Worm (Caenorhabditis elegans): ENCODE measurements around the gene oac-21.

The oac-21 gene

DNA sequence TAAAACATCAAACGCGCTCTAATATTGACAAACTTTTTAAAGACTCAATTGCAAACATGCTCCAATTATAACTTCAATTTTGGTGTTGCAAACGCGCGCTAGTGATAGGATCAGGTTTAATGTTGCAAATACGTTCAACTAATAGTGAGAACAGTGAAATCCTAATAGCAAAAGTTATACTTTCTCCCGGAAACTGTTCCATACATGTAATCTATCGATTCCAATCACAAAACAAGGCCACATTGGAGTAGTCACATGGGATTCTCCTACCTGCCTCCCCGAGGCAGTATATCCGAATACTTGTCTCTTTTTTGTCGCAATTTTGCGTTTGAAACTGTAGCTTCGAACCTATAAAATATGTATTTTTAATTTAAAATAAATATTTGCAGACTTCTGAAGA is 19.2 kb upstream of the oac-21 start:
- TF ChIP-seq lim-6 (tag; optimal IDR thresholded peaks at IDR 0.05) (no peak), elt-4 (tag; optimal IDR thresholded peaks at IDR 0.05) (no peak), eyg-1 (tag; optimal IDR thresholded peaks at IDR 0.05) (no peak), dmd-4 (tag; optimal IDR thresholded peaks at IDR 0.05; ENCODE audit: borderline replicate concordance) (no peak), unc-42 (tag; optimal IDR thresholded peaks at IDR 0.05) (no peak), Y22D7AL.16 (tag; optimal IDR thresholded peaks at IDR 0.05) (no peak), ceh-45 (GFP tag; IDR thresholded peaks at IDR 0.05) (no peak), fkh-10 (GFP tag; optimal IDR thresholded peaks at IDR 0.05) (no peak), hlh-30 (tag; optimal IDR thresholded peaks at IDR 0.05; ENCODE audit: insufficient read depth) (no peak), ceh-30 (tag; optimal IDR thresholded peaks at IDR 0.05) (no peak), unc-3 (GFP tag; conservative IDR thresholded peaks at IDR 0.05) (no peak), unc-3 (tag; optimal IDR thresholded peaks at IDR 0.05) (no peak), ceh-2 (tag; optimal IDR thresholded peaks at IDR 0.05) (no peak), pag-3 (tag; optimal IDR thresholded peaks at IDR 0.05; ENCODE audit: borderline replicate concordance) (no peak), unc-55 (GFP tag; optimal IDR thresholded peaks at IDR 0.05) (no peak), lin-11 (tag; optimal IDR thresholded peaks at IDR 0.05) (no peak), ceh-14 (tag; optimal IDR thresholded peaks at IDR 0.05) (no peak)

DNA sequence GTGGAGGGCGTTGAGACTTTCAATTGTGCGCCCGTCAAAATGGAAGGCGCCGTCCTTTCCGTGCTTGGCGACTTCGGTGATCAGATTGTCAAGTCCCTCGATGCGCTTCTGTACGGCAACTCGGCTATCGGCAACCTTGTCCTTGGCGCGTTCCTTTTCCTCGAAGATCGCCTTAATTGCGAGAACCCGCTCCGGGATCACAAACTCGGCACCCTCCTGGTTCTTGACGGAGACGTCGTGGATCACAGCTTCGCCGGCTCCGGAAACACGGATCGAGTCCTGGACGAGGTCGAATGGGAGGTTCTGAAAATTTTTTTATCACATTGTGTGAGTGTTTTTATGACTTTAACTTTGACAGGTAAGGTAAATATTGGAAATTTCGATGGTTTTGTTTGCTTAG is 15.9 kb upstream of the oac-21 start:
- no peak for TF ChIP-seq ceh-22 (tag; optimal IDR thresholded peaks at IDR 0.05)
- TF ChIP-seq C08G9.2 (tag; optimal IDR thresholded peaks at IDR 0.05), result no peak
- TF ChIP-seq che-1 (tag; optimal IDR thresholded peaks at IDR 0.05), result no peak
- TF ChIP-seq ref-2 (tag; optimal IDR thresholded peaks at IDR 0.05), result no peak

DNA sequence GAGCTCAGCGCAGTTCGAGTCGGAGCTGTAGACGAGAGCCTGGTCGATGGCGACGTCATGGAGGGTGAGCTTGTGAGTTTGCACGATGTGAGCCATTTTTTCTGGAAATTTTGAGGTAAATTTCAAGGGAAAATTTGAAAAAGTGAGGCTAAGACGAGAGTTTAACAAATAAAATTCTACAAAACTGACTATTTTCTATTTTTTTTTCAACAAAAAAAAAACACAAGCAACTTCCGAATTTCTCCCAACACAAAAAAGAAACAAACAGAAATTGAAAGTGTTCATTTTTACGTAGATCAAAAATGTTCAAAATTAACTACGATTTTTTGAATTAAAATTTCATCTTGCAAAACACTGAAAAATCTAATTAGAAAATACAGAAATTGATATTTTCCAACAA is 15.4 kb upstream of the oac-21 start, which contains the start of gene F37C4.5:
Gene F37C4.5, minus strand, starts transcription at position 101 of the 400 bp plus-strand sequence.
- TF ChIP-seq ceh-14 (tag; optimal IDR thresholded peaks at IDR 0.05) (no peak), unc-42 (tag; optimal IDR thresholded peaks at IDR 0.05) (no peak), ceh-45 (GFP tag; IDR thresholded peaks at IDR 0.05) (no peak), eyg-1 (tag; optimal IDR thresholded peaks at IDR 0.05) (no peak), C08G9.2 (tag; optimal IDR thresholded peaks at IDR 0.05) (no peak), ceh-24 (tag; optimal IDR thresholded peaks at IDR 0.05) (no peak), K09A11.1 (tag; optimal IDR thresholded peaks at IDR 0.05; ENCODE audit: insufficient read depth) (no peak), pha-2 (tag; optimal IDR thresholded peaks at IDR 0.05) (no peak), sox-4 (tag; optimal IDR thresholded peaks at IDR 0.05) (no peak), ceh-6 (GFP tag; optimal IDR thresholded peaks at IDR 0.05) (no peak), hlh-15 (tag; optimal IDR thresholded peaks at IDR 0.05) (no peak), syd-9 (tag; optimal IDR thresholded peaks at IDR 0.05) (no peak), rnt-1 (tag; optimal IDR thresholded peaks at IDR 0.05) (no peak), ceh-48 (tag; optimal IDR thresholded peaks at IDR 0.05) (no peak), ref-2 (tag; optimal IDR thresholded peaks at IDR 0.05) (no peak), madf-2 (tag; optimal IDR thresholded peaks at IDR 0.05) (no peak), T23F11.4 (GFP tag; optimal IDR thresholded peaks at IDR 0.05) (no peak), pha-4 (tag; optimal IDR thresholded peaks at IDR 0.05) (no peak), pros-1 (tag; optimal IDR thresholded peaks at IDR 0.05) (no peak), unc-3 (GFP tag; conservative IDR thresholded peaks at IDR 0.05) (no peak), unc-3 (tag; optimal IDR thresholded peaks at IDR 0.05) (no peak)

DNA sequence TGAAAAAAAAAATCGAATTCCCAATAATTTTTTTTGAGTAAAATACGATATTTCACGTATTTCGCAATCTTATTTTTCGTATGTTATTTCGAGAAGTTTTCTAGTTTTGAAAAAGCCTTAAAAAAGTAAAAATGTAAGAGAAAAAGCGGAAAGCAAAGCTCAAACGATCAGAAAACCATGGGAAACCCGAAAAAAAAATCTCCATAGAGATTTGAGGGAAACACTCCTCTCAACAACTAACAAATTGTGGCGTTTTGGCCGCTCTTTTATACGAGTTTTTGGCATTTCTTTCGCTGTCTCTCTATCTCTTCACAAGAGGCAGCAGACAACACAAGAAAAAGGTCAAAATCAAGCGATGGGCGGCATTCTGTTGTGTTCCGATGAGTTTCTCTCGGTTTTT is 14.6 kb upstream of the oac-21 start:
- TF ChIP-seq gmeb-2 (tag; optimal IDR thresholded peaks at IDR 0.05), result peak; percentile 5
- TF ChIP-seq hlh-8 (tag; optimal IDR thresholded peaks at IDR 0.05), result no peak

DNA sequence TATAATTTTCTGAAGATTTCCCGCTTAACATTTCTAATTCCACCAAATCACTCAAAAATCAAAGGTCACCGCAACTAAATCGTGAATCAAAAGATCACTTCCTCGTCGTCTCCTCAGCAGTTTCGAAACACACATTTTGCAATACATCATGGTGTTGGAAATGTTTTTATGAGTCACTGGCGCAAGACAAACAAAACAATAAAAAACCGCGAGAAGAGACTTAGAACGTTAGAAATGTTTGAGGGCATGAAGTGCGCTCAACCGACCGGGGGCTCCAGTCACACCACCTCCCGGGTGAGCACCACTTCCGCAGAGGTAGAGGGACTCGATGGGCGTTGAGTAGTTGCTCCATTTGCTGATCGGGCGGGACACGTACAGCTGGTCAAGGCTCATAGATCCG is 13.8 kb upstream of the oac-21 start:
- TF ChIP-seq ztf-16 (tag; optimal IDR thresholded peaks at IDR 0.05) (no peak), ama-1 (optimal IDR thresholded peaks at IDR 0.05) (no peak), F13H6.1 (tag; optimal IDR thresholded peaks at IDR 0.05) (no peak), pha-2 (tag; optimal IDR thresholded peaks at IDR 0.05) (no peak), ets-4 (tag; optimal IDR thresholded peaks at IDR 0.05) (no peak), ceh-34 (tag; optimal IDR thresholded peaks at IDR 0.05) (no peak), lin-11 (tag; optimal IDR thresholded peaks at IDR 0.05) (no peak), tbx-2 (tag; optimal IDR thresholded peaks at IDR 0.05) (no peak), dmd-4 (tag; optimal IDR thresholded peaks at IDR 0.05; ENCODE audit: borderline replicate concordance) (no peak), madf-2 (tag; optimal IDR thresholded peaks at IDR 0.05) (no peak), C08G9.2 (tag; optimal IDR thresholded peaks at IDR 0.05) (no peak), hlh-15 (tag; optimal IDR thresholded peaks at IDR 0.05) (no peak), syd-9 (tag; optimal IDR thresholded peaks at IDR 0.05) (no peak), ahr-1 (tag; optimal IDR thresholded peaks at IDR 0.05) (no peak), tbx-7 (tag; optimal IDR thresholded peaks at IDR 0.05) (no peak), npax-4 (tag; optimal IDR thresholded peaks at IDR 0.05) (no peak), nfya-1 (tag; optimal IDR thresholded peaks at IDR 0.05) (no peak), fkh-6 (tag; optimal IDR thresholded peaks at IDR 0.05) (no peak), pha-4 (tag; optimal IDR thresholded peaks at IDR 0.05) (no peak)
